Worm (Caenorhabditis elegans) whole organism, young adult: ENCODE measurements around the gene F47E1.2.
A peak's percentile ranks its signal among the peaks of the same experiment; 100 is the strongest.

ENCODE experiments used
- B0019.2 ChIP-seq: fragments of 200-800 bp; sonication (Bioruptor generic); conservative IDR thresholded peaks from 2 replicates; pipeline ENCODE4 v1.3.6; 2022; ENCODE audit warnings: missing genetic modification reagents, missing genetic modification characterization, missing compliant biosample characterization
- B0261.1 ChIP-seq: sonication (generic microtip); optimal IDR thresholded peaks from 2 replicates; lab custom pipeline; 2016; ENCODE audit warnings: mild to moderate bottlenecking, missing genetic modification characterization, moderate library complexity, missing compliant biosample characterization
- B0336.3 ChIP-seq: fragments of 200-800 bp; sonication (Bioruptor generic); IDR thresholded peaks from 2 replicates; pipeline ENCODE4 v1.3.6; 2022; ENCODE audit warnings: missing genetic modification characterization, missing compliant biosample characterization
- C06A6.2 ChIP-seq: fragments of 200-800 bp; sonication (Bioruptor generic); conservative IDR thresholded peaks from 2 replicates; pipeline ENCODE4 v1.3.6; 2022; ENCODE audit warnings: missing genetic modification characterization, missing compliant biosample characterization
- F10E7.11 ChIP-seq: sonication (generic microtip); optimal IDR thresholded peaks from 2 replicates; lab custom pipeline; 2017; ENCODE audit warnings: mild to moderate bottlenecking, missing genetic modification characterization, moderate library complexity, missing compliant biosample characterization
- F22D6.2 ChIP-seq: sonication (generic microtip); optimal IDR thresholded peaks from 2 replicates; lab custom pipeline; 2016; ENCODE audit warnings: mild to moderate bottlenecking, missing genetic modification characterization, missing compliant biosample characterization
- F23B12.7 ChIP-seq: sonication (generic microtip); optimal IDR thresholded peaks from 2 replicates; lab custom pipeline; 2017; ENCODE audit warnings: missing genetic modification characterization, mild to moderate bottlenecking, missing compliant biosample characterization, antibody characterized with exemption, moderate library complexity; ENCODE audit not compliant: insufficient read depth
- F37B4.10 ChIP-seq: fragments of 200-800 bp; sonication (Bioruptor generic); IDR thresholded peaks from 2 replicates; pipeline ENCODE4 v1.3.6; 2022; ENCODE audit warnings: missing genetic modification characterization, missing compliant biosample characterization
- F39B2.1 ChIP-seq: fragments of 200-800 bp; sonication (Bioruptor generic); IDR thresholded peaks from 2 replicates; pipeline ENCODE4 v1.3.6; 2022; ENCODE audit warnings: missing genetic modification reagents, missing genetic modification characterization, missing compliant biosample characterization
- F49E8.2 ChIP-seq: sonication (generic microtip); optimal IDR thresholded peaks from 3 replicates; lab custom pipeline; 2017; ENCODE audit warnings: missing genetic modification characterization, mild to moderate bottlenecking, missing compliant biosample characterization, antibody characterized with exemption, moderate library complexity; ENCODE audit not compliant: insufficient read depth
- F55B11.4 ChIP-seq: sonication (generic microtip); optimal IDR thresholded peaks from 2 replicates; lab custom pipeline; 2016; ENCODE audit warnings: missing compliant biosample characterization, missing genetic modification characterization, borderline replicate concordance; ENCODE audit not compliant: insufficient read depth
- K11D2.4 ChIP-seq: fragments of 200-800 bp; sonication (Bioruptor generic); IDR thresholded peaks from 2 replicates; pipeline ENCODE4 v1.3.6; 2022; ENCODE audit warnings: missing genetic modification reagents, missing genetic modification characterization, missing compliant biosample characterization
- Y53F4B.3 ChIP-seq: fragments of 200-800 bp; sonication (Bioruptor generic); IDR thresholded peaks from 2 replicates; pipeline ENCODE4 v1.3.6; 2022; ENCODE audit warnings: missing genetic modification reagents, missing genetic modification characterization, missing compliant biosample characterization
- atf-7 ChIP-seq: sonication (generic microtip); optimal IDR thresholded peaks from 2 replicates; lab custom pipeline; 2017; ENCODE audit warnings: mild to moderate bottlenecking, missing genetic modification characterization, missing compliant biosample characterization
- cebp-1 ChIP-seq, 2 experiments: fragments of 200-800 bp in 1 of 2; sonication (Bioruptor generic) in 1 of 2; sonication (generic microtip) in 1 of 2; IDR thresholded peaks in 1 of 2; optimal IDR thresholded peaks in 1 of 2; 2 replicates each; pipeline versions ENCODE4 v1.3.6 to Lab custom; 2017 to 2022; ENCODE audit warnings: missing compliant biosample characterization in 2 of 2, missing genetic modification characterization in 2 of 2, mild to moderate bottlenecking in 1 of 2, missing genetic modification reagents in 1 of 2, moderate library complexity in 1 of 2
- cebp-2 ChIP-seq: fragments of 200-800 bp; sonication (Bioruptor generic); IDR thresholded peaks from 2 replicates; pipeline ENCODE4 v1.3.6; 2022; ENCODE audit warnings: missing genetic modification characterization, missing compliant biosample characterization
- ceh-40 ChIP-seq: fragments of 200-800 bp; sonication (Bioruptor generic); IDR thresholded peaks from 2 replicates; pipeline ENCODE4 v1.3.6; 2022; ENCODE audit warnings: missing genetic modification characterization, missing compliant biosample characterization
- chd-7 ChIP-seq: sonication (generic microtip); optimal IDR thresholded peaks from 2 replicates; lab custom pipeline; 2016; ENCODE audit warnings: mild to moderate bottlenecking, missing genetic modification characterization, moderate library complexity, missing compliant biosample characterization
- dox-1 ChIP-seq: fragments of 200-800 bp; sonication (Bioruptor generic); IDR thresholded peaks from 2 replicates; pipeline ENCODE4 v1.3.6; 2022; ENCODE audit warnings: missing genetic modification reagents, missing genetic modification characterization, missing compliant biosample characterization
- efl-1 ChIP-seq: fragments of 150-350 bp; optimal IDR thresholded peaks from 2 replicates; lab custom pipeline; 2014; ENCODE audit warnings: missing biosample characterization, missing genetic modification reagents, missing genetic modification characterization
- egl-18 ChIP-seq: fragments of 200-800 bp; sonication (Bioruptor generic); IDR thresholded peaks from 2 replicates; pipeline ENCODE4 v1.3.6; 2022; ENCODE audit warnings: missing genetic modification reagents, missing genetic modification characterization, missing compliant biosample characterization
- egrh-3 ChIP-seq: fragments of 200-800 bp; sonication (Bioruptor generic); IDR thresholded peaks from 2 replicates; pipeline ENCODE4 v1.3.6; 2022; ENCODE audit warnings: missing genetic modification reagents, missing genetic modification characterization, missing compliant biosample characterization
- ets-4 ChIP-seq: fragments of 200-800 bp; sonication (Bioruptor generic); optimal IDR thresholded peaks from 2 replicates; lab custom pipeline; 2018; ENCODE audit warnings: mild to moderate bottlenecking, missing genetic modification characterization, missing compliant biosample characterization
- fkh-3 ChIP-seq: sonication (generic microtip); optimal IDR thresholded peaks from 2 replicates; lab custom pipeline; 2016; ENCODE audit warnings: mild to moderate bottlenecking, missing genetic modification characterization, missing compliant biosample characterization
- hmg-1.2 ChIP-seq: fragments of 200-800 bp; sonication (Bioruptor generic); IDR thresholded peaks from 2 replicates; pipeline ENCODE4 v1.3.6; 2022; ENCODE audit warnings: missing genetic modification reagents, missing genetic modification characterization, missing compliant biosample characterization
- let-526 ChIP-seq: fragments of 200-800 bp; sonication (Bioruptor generic); IDR thresholded peaks from 2 replicates; pipeline ENCODE4 v1.3.6; 2022; ENCODE audit warnings: missing genetic modification reagents, missing genetic modification characterization, missing compliant biosample characterization
- let-607 ChIP-seq, 2 experiments: fragments of 200-800 bp in 1 of 2; sonication (Bioruptor generic) in 1 of 2; sonication (generic microtip) in 1 of 2; optimal IDR thresholded peaks; 2 replicates each; lab custom pipeline; 2016 to 2018; ENCODE audit warnings: mild to moderate bottlenecking in 2 of 2, missing compliant biosample characterization in 2 of 2, missing genetic modification characterization in 2 of 2, moderate library complexity in 2 of 2, missing genotype in 1 of 2
- lin-40 ChIP-seq: sonication (generic microtip); optimal IDR thresholded peaks from 2 replicates; lab custom pipeline; 2016; ENCODE audit warnings: missing genetic modification characterization, mild to moderate bottlenecking, missing compliant biosample characterization, missing genotype, missing genetic modification reagents
- lin-54 ChIP-seq: fragments of 200-800 bp; sonication (Bioruptor generic); optimal IDR thresholded peaks from 2 replicates; lab custom pipeline; 2018; ENCODE audit warnings: mild to moderate bottlenecking, missing genetic modification characterization, missing compliant biosample characterization
- lsl-1 ChIP-seq: fragments of 200-800 bp; sonication (Bioruptor generic); optimal IDR thresholded peaks from 2 replicates; lab custom pipeline; 2018; ENCODE audit warnings: mild to moderate bottlenecking, missing genetic modification characterization, moderate library complexity, missing compliant biosample characterization
- lsy-27 ChIP-seq: sonication (generic microtip); optimal IDR thresholded peaks from 2 replicates; lab custom pipeline; 2017; ENCODE audit warnings: missing genetic modification characterization, mild to moderate bottlenecking, missing compliant biosample characterization, antibody characterized with exemption, missing genotype, borderline replicate concordance; ENCODE audit not compliant: insufficient read depth
- madf-8 ChIP-seq: fragments of 200-800 bp; sonication (Bioruptor generic); conservative IDR thresholded peaks from 2 replicates; pipeline ENCODE4 v1.3.6; 2022; ENCODE audit warnings: missing genetic modification reagents, missing genetic modification characterization, missing compliant biosample characterization
- mcd-1 ChIP-seq: fragments of 200-800 bp; sonication (Bioruptor generic); IDR thresholded peaks from 2 replicates; pipeline ENCODE4 v1.3.6; 2022; ENCODE audit warnings: missing genetic modification reagents, missing genetic modification characterization, missing compliant biosample characterization
- repo-1 ChIP-seq: sonication (generic microtip); optimal IDR thresholded peaks from 2 replicates; lab custom pipeline; 2017; ENCODE audit warnings: mild to moderate bottlenecking, missing genetic modification characterization, missing compliant biosample characterization
- rpc-1 ChIP-seq, 2 experiments: fragments of 150-350 bp in 1 of 2; sonication (generic microtip) in 1 of 2; optimal IDR thresholded peaks; 2 replicates each; lab custom pipeline; 2014 to 2018; ENCODE audit warnings: missing biosample characterization in 1 of 2, missing genetic modification characterization in 1 of 2, missing genetic modification reagents in 1 of 2, missing genotype in 1 of 2
- snpc-1.1 ChIP-seq: sonication (generic microtip); optimal IDR thresholded peaks from 2 replicates; lab custom pipeline; 2017; ENCODE audit warnings: missing genetic modification characterization, mild to moderate bottlenecking, missing compliant biosample characterization, antibody characterized with exemption, moderate library complexity, missing genotype, missing genetic modification reagents; ENCODE audit not compliant: insufficient read depth
- tbp1 ChIP-seq: fragments of 200-800 bp; sonication (Bioruptor generic); optimal IDR thresholded peaks from 2 replicates; lab custom pipeline; 2018; ENCODE audit warnings: mild to moderate bottlenecking, missing genetic modification characterization, missing compliant biosample characterization
- zim-3 ChIP-seq: sonication (generic microtip); optimal IDR thresholded peaks from 2 replicates; lab custom pipeline; 2017; ENCODE audit warnings: mild to moderate bottlenecking, missing genetic modification characterization, moderate library complexity, missing compliant biosample characterization
- ztf-6 ChIP-seq: fragments of 200-800 bp; sonication (Bioruptor generic); IDR thresholded peaks from 2 replicates; pipeline ENCODE4 v1.3.6; 2022; ENCODE audit warnings: missing genetic modification reagents, missing genetic modification characterization, missing compliant biosample characterization

F47E1.2 gene

ce11 chrX:9068075-9068474 lies 10.6 kb downstream of the F47E1.2 start:
- TF ChIP-seq dox-1 (GFP tag; lab: Robert Waterston, UW): no peak
- TF ChIP-seq repo-1: no peak
- TF ChIP-seq hmg-1.2 (GFP tag; lab: Robert Waterston, UW): peak; percentile 15; the same call in 1 of the 2 replicates
- TF ChIP-seq tbp1 (GFP tag; lab: Kevin White, UChicago): peak; percentile 8
- no peak for TF ChIP-seq K11D2.4 (GFP tag; lab: Robert Waterston, UW)
- no peak for TF ChIP-seq F39B2.1
- TF ChIP-seq let-607 (tag; optimal IDR thresholded peaks at IDR 0.05; lab: Kevin White, UChicago): peak in 1 of 2 experiments; percentile 51
- TF ChIP-seq chd-7: peak; percentile 6
- peak; percentile 22 for TF ChIP-seq lin-40 (tag; lab: Kevin White, UChicago)

ce11 chrX:9069070-9069469 lies 11.6 kb downstream of the F47E1.2 start:
- TF ChIP-seq lin-54 (GFP tag; lab: Kevin White, UChicago): no peak
- TF ChIP-seq Y53F4B.3 (GFP tag; lab: Robert Waterston, UW): no peak
- no peak for TF ChIP-seq F39B2.1
- no peak for TF ChIP-seq cebp-1 (GFP tag; IDR thresholded peaks at IDR 0.05; lab: Robert Waterston, UW)
- TF ChIP-seq cebp-1 (tag; optimal IDR thresholded peaks at IDR 0.05; lab: Kevin White, UChicago): peak; percentile 85
- no peak for TF ChIP-seq snpc-1.1 (tag; lab: Kevin White, UChicago)
- TF ChIP-seq K11D2.4 (GFP tag; lab: Robert Waterston, UW): no peak
- TF ChIP-seq, all 124 proteins: peak for 1

ce11 chrX:9074497-9074896 lies 17.0 kb downstream of the F47E1.2 start:
- TF ChIP-seq rpc-1 (optimal IDR thresholded peaks at IDR 0.05; lab: Kevin White, UChicago): peak; percentile 49
- TF ChIP-seq rpc-1 (tag; optimal IDR thresholded peaks at IDR 0.05; lab: Kevin White, UChicago): peak; percentile 66
- TF ChIP-seq B0261.1 (tag; lab: Kevin White, UChicago): peak; percentile 56
- TF ChIP-seq tbp1 (GFP tag; lab: Kevin White, UChicago): peak; percentile 71
- TF ChIP-seq lsy-27 (tag; lab: Kevin White, UChicago): no peak
- TF ChIP-seq, all 124 proteins: peak for 3

- TF ChIP-seq cebp-2 (GFP tag; lab: Robert Waterston, UW): no peak
- no peak for TF ChIP-seq let-526 (GFP tag; lab: Robert Waterston, UW)
- TF ChIP-seq lsl-1 (GFP tag; lab: Kevin White, UChicago): no peak
- no peak for TF ChIP-seq B0019.2
- TF ChIP-seq F55B11.4 (tag; lab: Kevin White, UChicago): no peak
- no peak for TF ChIP-seq F10E7.11 (tag; lab: Kevin White, UChicago)
- no peak for TF ChIP-seq egl-18 (GFP tag; lab: Robert Waterston, UW)
- no peak for TF ChIP-seq ceh-40 (GFP tag; lab: Robert Waterston, UW)
Measured at ce11 chrX:9076886-9077285, 19.4 kb downstream of the F47E1.2 start, which contains the start of gene F47E1.1. TSS of gene F47E1.1 (plus strand) at chrX:9077186.

- no peak for TF ChIP-seq ztf-6 (GFP tag; lab: Robert Waterston, UW)
- TF ChIP-seq atf-7 (tag; lab: Kevin White, UChicago): no peak
- no peak for TF ChIP-seq efl-1 (GFP tag; lab: Kevin White, UChicago)
- peak; percentile 67 for TF ChIP-seq fkh-3 (tag; lab: Kevin White, UChicago)
- peak; percentile 25; the same call in 1 of the 2 replicates for TF ChIP-seq egrh-3
- TF ChIP-seq zim-3 (tag; lab: Kevin White, UChicago): peak; percentile 8
- TF ChIP-seq B0336.3 (GFP tag; lab: Robert Waterston, UW): no peak
- no peak for TF ChIP-seq F49E8.2 (tag; lab: Kevin White, UChicago)
- no peak for TF ChIP-seq madf-8 (GFP tag; lab: Robert Waterston, UW)
- TF ChIP-seq lsl-1 (GFP tag; lab: Kevin White, UChicago): no peak
- TF ChIP-seq F37B4.10 (GFP tag; lab: Robert Waterston, UW): no peak
- TF ChIP-seq B0019.2: no peak
- TF ChIP-seq mcd-1 (GFP tag; lab: Robert Waterston, UW): no peak
- no peak for TF ChIP-seq C06A6.2 (GFP tag; lab: Robert Waterston, UW)
- no peak for TF ChIP-seq F23B12.7 (tag; lab: Kevin White, UChicago)
- peak; percentile 48; the same call in 1 of the 2 replicates for TF ChIP-seq egl-18 (GFP tag; lab: Robert Waterston, UW)
- TF ChIP-seq cebp-1 (GFP tag; IDR thresholded peaks at IDR 0.05; lab: Robert Waterston, UW): no peak
- no peak for TF ChIP-seq cebp-1 (tag; optimal IDR thresholded peaks at IDR 0.05; lab: Kevin White, UChicago)
- no peak for TF ChIP-seq F22D6.2 (tag; lab: Kevin White, UChicago)
- TF ChIP-seq ets-4 (GFP tag; lab: Kevin White, UChicago): peak; percentile 35
Measured at ce11 chrX:9078149-9078548, 20.7 kb downstream of the F47E1.2 start.
